Worm (Caenorhabditis elegans): ENCODE results near the gene F22B7.1.

Gene F22B7.1

ce11 chrIII:8658367-8658761 lies 6.8 kb upstream of the F22B7.1 start:
- TF ChIP-seq F13H6.1 (tag; optimal IDR thresholded peaks at IDR 0.05) (peak; percentile 72), unc-55 (GFP tag; optimal IDR thresholded peaks at IDR 0.05) (peak; percentile 94), rnt-1 (tag; optimal IDR thresholded peaks at IDR 0.05) (peak; percentile 71), dve-1 (tag; optimal IDR thresholded peaks at IDR 0.05) (peak; percentile 62), ztf-16 (tag; optimal IDR thresholded peaks at IDR 0.05) (peak; percentile 10), ets-4 (tag; optimal IDR thresholded peaks at IDR 0.05) (no peak), elt-2 (tag; optimal IDR thresholded peaks at IDR 0.05) (peak; percentile 69), hlh-15 (tag; optimal IDR thresholded peaks at IDR 0.05) (no peak), ceh-18 (tag; optimal IDR thresholded peaks at IDR 0.05) (peak; percentile 96), pqm-1 (tag; optimal IDR thresholded peaks at IDR 0.05) (peak; percentile 80), nfya-1 (tag; optimal IDR thresholded peaks at IDR 0.05) (peak; percentile 58), unc-86 (tag; optimal IDR thresholded peaks at IDR 0.05) (no peak), T23F11.4 (GFP tag; optimal IDR thresholded peaks at IDR 0.05) (peak; percentile 42), K09A11.1 (tag; optimal IDR thresholded peaks at IDR 0.05; ENCODE audit: insufficient read depth) (peak; percentile 20), hlh-8 (tag; optimal IDR thresholded peaks at IDR 0.05) (peak; percentile 33), hlh-30 (tag; optimal IDR thresholded peaks at IDR 0.05; ENCODE audit: insufficient read depth) (peak; percentile 33), ceh-24 (tag; optimal IDR thresholded peaks at IDR 0.05) (no peak), nhr-232 (tag; optimal IDR thresholded peaks at IDR 0.05) (no peak), tbx-2 (tag; optimal IDR thresholded peaks at IDR 0.05) (peak; percentile 78)

- TF ChIP-seq ceh-24 (tag; optimal IDR thresholded peaks at IDR 0.05), result no peak
- TF ChIP-seq pqm-1 (tag; optimal IDR thresholded peaks at IDR 0.05), result no peak
- peak; percentile 49 for TF ChIP-seq pros-1 (tag; optimal IDR thresholded peaks at IDR 0.05)
These were observed 2.0 kb upstream of the F22B7.1 start for ce11 chrIII:8663143-8663542.

- no peak for TF ChIP-seq T23F11.4 (GFP tag; optimal IDR thresholded peaks at IDR 0.05)
- no peak for TF ChIP-seq ets-4 (tag; optimal IDR thresholded peaks at IDR 0.05)
- no peak for TF ChIP-seq hlh-13 (GFP tag; optimal IDR thresholded peaks at IDR 0.05)
These were observed 2.2 kb downstream of the F22B7.1 start, which contains the start of gene dpy-19 for ce11 chrIII:8667382-8667781. Gene dpy-19, minus strand, starts transcription at chrIII:8667482.

ce11 chrIII:8668717-8669116 lies 3.6 kb downstream of the F22B7.1 start:
- TF ChIP-seq K02D7.2 (tag; optimal IDR thresholded peaks at IDR 0.05) (no peak), unc-86 (tag; optimal IDR thresholded peaks at IDR 0.05) (no peak), dmd-4 (tag; optimal IDR thresholded peaks at IDR 0.05; ENCODE audit: borderline replicate concordance) (no peak), ceh-19 (GFP tag; optimal IDR thresholded peaks at IDR 0.05) (no peak), pros-1 (tag; optimal IDR thresholded peaks at IDR 0.05) (no peak), Y22D7AL.16 (tag; optimal IDR thresholded peaks at IDR 0.05) (no peak), unc-55 (GFP tag; optimal IDR thresholded peaks at IDR 0.05) (peak; percentile 11), hlh-15 (tag; optimal IDR thresholded peaks at IDR 0.05) (no peak)

ce11 chrIII:8674980-8675485 lies 9.9 kb downstream of the F22B7.1 start, which contains the start of gene pgl-2:
Gene pgl-2, minus strand, starts transcription at chrIII:8675435.
- no peak for TF ChIP-seq hlh-30 (tag; optimal IDR thresholded peaks at IDR 0.05; ENCODE audit: insufficient read depth)
- TF ChIP-seq pros-1 (tag; optimal IDR thresholded peaks at IDR 0.05), result no peak
- TF ChIP-seq ceh-31 (tag; optimal IDR thresholded peaks at IDR 0.05), result no peak
- TF ChIP-seq ceh-34 (tag; optimal IDR thresholded peaks at IDR 0.05), result no peak
- no peak for TF ChIP-seq unc-86 (tag; optimal IDR thresholded peaks at IDR 0.05)
- no peak for TF ChIP-seq ceh-2 (tag; optimal IDR thresholded peaks at IDR 0.05)
- TF ChIP-seq ceh-45 (GFP tag; IDR thresholded peaks at IDR 0.05), result no peak
- TF ChIP-seq unc-42 (tag; optimal IDR thresholded peaks at IDR 0.05), result no peak
- no peak for TF ChIP-seq unc-55 (GFP tag; optimal IDR thresholded peaks at IDR 0.05)
- TF ChIP-seq hlh-13 (GFP tag; optimal IDR thresholded peaks at IDR 0.05), result no peak
- TF ChIP-seq fkh-10 (GFP tag; optimal IDR thresholded peaks at IDR 0.05), result no peak
- TF ChIP-seq F13H6.1 (tag; optimal IDR thresholded peaks at IDR 0.05), result no peak
- no peak for TF ChIP-seq npax-4 (tag; optimal IDR thresholded peaks at IDR 0.05)
- no peak for TF ChIP-seq Y22D7AL.16 (tag; optimal IDR thresholded peaks at IDR 0.05)
